Worm (Caenorhabditis elegans) whole organism, L4 larva: ENCODE results near the gene ztf-25.

Experiments
- aha-1 ChIP-seq: fragments of 150-350 bp; peaks from one replicate; lab custom pipeline; 2014; ENCODE audit warnings: missing biosample characterization, missing genetic modification characterization
- lir-3 ChIP-seq: sonication (generic microtip); optimal IDR thresholded peaks from 2 replicates; lab custom pipeline; 2016; ENCODE audit warnings: mild to moderate bottlenecking, missing genetic modification characterization, missing compliant biosample characterization
- lsy-2 ChIP-seq, 2 experiments: fragments of 150-350 bp in 1 of 2; sonication (generic microtip) in 1 of 2; optimal IDR thresholded peaks; 2 replicates each; lab custom pipeline; 2014 to 2017; ENCODE audit warnings: missing biosample characterization in 2 of 2, missing genetic modification characterization in 2 of 2
- mdl-1 ChIP-seq, 2 experiments: fragments of 150-350 bp in 1 of 2; sonication (generic microtip) in 1 of 2; optimal IDR thresholded peaks; 2 replicates each; lab custom pipeline; 2014 to 2017; ENCODE audit warnings: missing biosample characterization in 2 of 2, missing genetic modification characterization in 2 of 2
- mep-1 ChIP-seq: fragments of 150-350 bp; sonication (generic microtip); optimal IDR thresholded peaks from 3 replicates; lab custom pipeline; 2014; ENCODE audit warnings: missing biosample characterization, missing genetic modification characterization
- nhr-25 ChIP-seq: sonication (generic microtip); optimal IDR thresholded peaks from 2 replicates; lab custom pipeline; 2017; ENCODE audit warnings: missing genetic modification characterization, mild to moderate bottlenecking, missing compliant biosample characterization, antibody characterized with exemption, moderate library complexity, borderline replicate concordance; ENCODE audit not compliant: insufficient read depth
- unc-62 ChIP-seq, 3 experiments: fragments of 150-350 bp in 1 of 3; sonication (generic microtip); optimal IDR thresholded peaks in 2 of 3; peaks in 1 of 3; 1 replicate in 1 of 3; 2 replicates in 2 of 3; lab custom pipeline; 2014 to 2017; ENCODE audit warnings: missing biosample characterization in 3 of 3, missing genetic modification characterization in 3 of 3, missing genetic modification reagents in 3 of 3, missing genotype in 1 of 3

DNA sequence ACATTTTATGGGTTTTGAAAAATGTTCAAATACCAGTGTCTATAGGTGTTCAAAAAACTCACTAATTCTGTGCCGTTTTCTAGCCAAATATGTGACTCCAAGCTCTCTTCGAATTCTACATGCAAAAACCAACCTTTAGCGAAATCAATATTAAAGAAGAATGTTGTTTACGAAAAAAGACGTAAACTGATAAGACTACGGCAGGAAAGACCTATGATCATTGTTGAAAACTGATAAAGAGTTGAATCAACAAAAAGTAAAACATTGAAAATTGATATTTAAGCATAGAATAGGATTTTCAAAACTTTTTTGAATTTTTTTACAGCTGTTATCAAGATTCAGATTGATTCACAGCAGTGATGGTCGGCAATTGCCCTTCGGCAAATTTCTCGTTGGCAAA, 2.8 kb upstream of the ztf-25 start, which contains the start of gene Y6G8.2:
- TF ChIP-seq aha-1 (tag; lab: Kevin White, UChicago) (no peak), unc-62 (GFP tag; optimal IDR thresholded peaks at IDR 0.05 in 1 of 2; lab: Kevin White, UChicago) (no peak), unc-62 (tag; optimal IDR thresholded peaks at IDR 0.05; lab: Kevin White, UChicago) (no peak), lir-3 (tag; lab: Kevin White, UChicago) (no peak), mdl-1 (tag; optimal IDR thresholded peaks at IDR 0.05; lab: Kevin White, UChicago) (no peak), mep-1 (no peak), nhr-25 (tag; lab: Kevin White, UChicago) (no peak), lsy-2 (tag; optimal IDR thresholded peaks at IDR 0.05; lab: Kevin White, UChicago) (no peak)
